Fruit fly (Drosophila melanogaster): ENCODE data around the gene cyst.

DNA sequence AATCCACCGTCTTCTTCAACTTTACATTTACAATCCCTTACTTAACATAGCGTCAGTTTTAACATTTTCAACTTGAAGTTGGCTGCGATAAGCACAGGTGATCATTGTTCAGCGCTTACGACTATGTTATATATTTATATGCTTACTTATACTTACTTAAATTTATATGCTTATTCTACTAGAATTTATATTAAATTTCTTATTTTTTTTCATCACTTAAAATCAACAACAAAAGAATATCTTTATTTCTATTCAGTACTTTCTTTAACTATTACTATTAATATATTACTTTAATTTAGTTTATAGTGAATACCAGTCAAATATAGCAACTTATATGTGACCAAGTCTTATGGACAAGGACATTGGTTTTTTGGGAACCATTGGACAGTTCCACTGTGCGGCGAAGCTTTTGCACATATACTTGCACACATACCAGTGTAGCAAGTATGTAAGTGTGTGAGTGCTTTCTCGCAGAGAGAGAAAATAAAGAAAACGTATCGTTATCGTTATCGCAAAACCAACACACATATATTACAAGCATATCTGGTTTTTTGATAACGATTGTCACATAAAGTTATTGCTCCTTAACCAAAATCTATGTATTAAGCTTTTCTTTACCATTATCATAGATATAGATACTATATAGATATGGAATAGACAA lies 8.7 kb upstream of the cyst start, which contains the start of gene Hasp:
- no peak for TF ChIP-seq pan (optimal IDR thresholded peaks at IDR 0.05)
- TF ChIP-seq usp (GFP tag; optimal IDR thresholded peaks at IDR 0.05) = no peak
- TF ChIP-seq psq (optimal IDR thresholded peaks at IDR 0.05) = no peak
- TF ChIP-seq Dll (optimal IDR thresholded peaks at IDR 0.05) = no peak
- no peak for TF ChIP-seq CG8478 (optimal IDR thresholded peaks at IDR 0.05)
- TF ChIP-seq EcR (GFP tag; optimal IDR thresholded peaks at IDR 0.05) = no peak

Measured in whole organism.